Worm (Caenorhabditis elegans) whole organism, young adult: ENCODE results near the gene gst-9.
A peak's percentile ranks its signal among the peaks of the same experiment; 100 is the strongest.
"Not testable (repeated sequence)": the region's sequence is repeated elsewhere in the genome, so short reads cannot be mapped to it uniquely, and the experiment has no call there.

Experiments used
- B0019.2 ChIP-seq: fragments of 200-800 bp; sonication (Bioruptor generic); conservative IDR thresholded peaks from 2 replicates; pipeline ENCODE4 v1.3.6; 2022; ENCODE audit warnings: missing genetic modification reagents, missing genetic modification characterization, missing compliant biosample characterization
- B0261.1 ChIP-seq: sonication (generic microtip); optimal IDR thresholded peaks from 2 replicates; lab custom pipeline; 2016; ENCODE audit warnings: mild to moderate bottlenecking, missing genetic modification characterization, moderate library complexity, missing compliant biosample characterization
- B0336.3 ChIP-seq: fragments of 200-800 bp; sonication (Bioruptor generic); IDR thresholded peaks from 2 replicates; pipeline ENCODE4 v1.3.6; 2022; ENCODE audit warnings: missing genetic modification characterization, missing compliant biosample characterization
- F33H1.4 ChIP-seq: fragments of 200-800 bp; sonication (Bioruptor generic); IDR thresholded peaks from 2 replicates; pipeline ENCODE4 v1.3.6; 2022; ENCODE audit warnings: missing genetic modification reagents, missing genetic modification characterization, missing compliant biosample characterization
- F39B2.1 ChIP-seq: fragments of 200-800 bp; sonication (Bioruptor generic); IDR thresholded peaks from 2 replicates; pipeline ENCODE4 v1.3.6; 2022; ENCODE audit warnings: missing genetic modification reagents, missing genetic modification characterization, missing compliant biosample characterization
- F55B11.4 ChIP-seq: sonication (generic microtip); optimal IDR thresholded peaks from 2 replicates; lab custom pipeline; 2016; ENCODE audit warnings: missing compliant biosample characterization, missing genetic modification characterization, borderline replicate concordance; ENCODE audit not compliant: insufficient read depth
- F57A8.1 ChIP-seq: fragments of 200-800 bp; sonication (Bioruptor generic); optimal IDR thresholded peaks from 2 replicates; lab custom pipeline; 2018; ENCODE audit warnings: mild to moderate bottlenecking, missing genetic modification characterization, moderate library complexity, missing compliant biosample characterization
- K11D2.4 ChIP-seq: fragments of 200-800 bp; sonication (Bioruptor generic); IDR thresholded peaks from 2 replicates; pipeline ENCODE4 v1.3.6; 2022; ENCODE audit warnings: missing genetic modification reagents, missing genetic modification characterization, missing compliant biosample characterization
- K12H6.12 ChIP-seq: fragments of 200-800 bp; sonication (Bioruptor generic); optimal IDR thresholded peaks from 2 replicates; lab custom pipeline; 2018; ENCODE audit warnings: mild to moderate bottlenecking, missing genetic modification characterization, missing compliant biosample characterization
- T07F8.4 ChIP-seq: sonication (generic microtip); optimal IDR thresholded peaks from 2 replicates; lab custom pipeline; 2016; ENCODE audit warnings: mild to moderate bottlenecking, missing genetic modification characterization, moderate library complexity, missing compliant biosample characterization
- Y53G8AR.9 ChIP-seq: fragments of 200-800 bp; sonication (Bioruptor generic); conservative IDR thresholded peaks from 2 replicates; pipeline ENCODE4 v1.3.6; 2022; ENCODE audit warnings: missing genetic modification reagents, missing genetic modification characterization, missing compliant biosample characterization
- Y67H2A.10 ChIP-seq: fragments of 200-800 bp; sonication (Bioruptor generic); conservative IDR thresholded peaks from 2 replicates; pipeline ENCODE4 v1.3.6; 2022; ENCODE audit warnings: missing genetic modification reagents, missing genetic modification characterization, missing compliant biosample characterization
- aptf-2 ChIP-seq: fragments of 200-800 bp; sonication (Bioruptor generic); conservative IDR thresholded peaks from 2 replicates; pipeline ENCODE4 v1.3.6; 2022; ENCODE audit warnings: missing genetic modification reagents, missing genetic modification characterization, missing compliant biosample characterization
- athp-1 ChIP-seq: sonication (generic microtip); optimal IDR thresholded peaks from 2 replicates; lab custom pipeline; 2017; ENCODE audit warnings: mild to moderate bottlenecking, missing genetic modification characterization, missing compliant biosample characterization
- attf-3 ChIP-seq: fragments of 200-800 bp; sonication (Bioruptor generic); conservative IDR thresholded peaks from 2 replicates; pipeline ENCODE4 v1.3.6; 2022; ENCODE audit warnings: missing genetic modification reagents, missing genetic modification characterization, missing compliant biosample characterization
- bed-2 ChIP-seq: fragments of 200-800 bp; sonication (Bioruptor generic); IDR thresholded peaks from 2 replicates; pipeline ENCODE4 v1.3.6; 2022; ENCODE audit warnings: missing genetic modification reagents, missing genetic modification characterization, missing compliant biosample characterization
- ceh-79 ChIP-seq: sonication (generic microtip); optimal IDR thresholded peaks from 2 replicates; lab custom pipeline; 2017; ENCODE audit warnings: mild to moderate bottlenecking, missing genetic modification characterization, missing compliant biosample characterization
- egl-18 ChIP-seq: fragments of 200-800 bp; sonication (Bioruptor generic); IDR thresholded peaks from 2 replicates; pipeline ENCODE4 v1.3.6; 2022; ENCODE audit warnings: missing genetic modification reagents, missing genetic modification characterization, missing compliant biosample characterization
- ekl-4 ChIP-seq: fragments of 200-800 bp; sonication (Bioruptor generic); IDR thresholded peaks from 2 replicates; pipeline ENCODE4 v1.3.6; 2022; ENCODE audit warnings: missing genetic modification reagents, missing genetic modification characterization, missing compliant biosample characterization
- gei-17 ChIP-seq: fragments of 200-800 bp; sonication (Bioruptor generic); optimal IDR thresholded peaks from 2 replicates; lab custom pipeline; 2018; ENCODE audit warnings: mild to moderate bottlenecking, missing genetic modification characterization, missing compliant biosample characterization
- hmg-1.2 ChIP-seq: fragments of 200-800 bp; sonication (Bioruptor generic); IDR thresholded peaks from 2 replicates; pipeline ENCODE4 v1.3.6; 2022; ENCODE audit warnings: missing genetic modification reagents, missing genetic modification characterization, missing compliant biosample characterization
- hmg-20 ChIP-seq: fragments of 200-800 bp; sonication (Bioruptor generic); IDR thresholded peaks from 2 replicates; pipeline ENCODE4 v1.3.6; 2022; ENCODE audit warnings: missing genetic modification reagents, missing genetic modification characterization, missing compliant biosample characterization
- let-526 ChIP-seq: fragments of 200-800 bp; sonication (Bioruptor generic); IDR thresholded peaks from 2 replicates; pipeline ENCODE4 v1.3.6; 2022; ENCODE audit warnings: missing genetic modification reagents, missing genetic modification characterization, missing compliant biosample characterization
- lin-26 ChIP-seq: fragments of 200-800 bp; sonication (Bioruptor generic); IDR thresholded peaks from 2 replicates; pipeline ENCODE4 v1.3.6; 2022; ENCODE audit warnings: missing genetic modification reagents, missing genetic modification characterization, missing compliant biosample characterization
- lsl-1 ChIP-seq: fragments of 200-800 bp; sonication (Bioruptor generic); optimal IDR thresholded peaks from 2 replicates; lab custom pipeline; 2018; ENCODE audit warnings: mild to moderate bottlenecking, missing genetic modification characterization, moderate library complexity, missing compliant biosample characterization
- madf-3 ChIP-seq: fragments of 200-800 bp; sonication (Bioruptor generic); IDR thresholded peaks from 2 replicates; pipeline ENCODE4 v1.3.6; 2022; ENCODE audit warnings: missing genetic modification reagents, missing genetic modification characterization, missing compliant biosample characterization
- madf-8 ChIP-seq: fragments of 200-800 bp; sonication (Bioruptor generic); conservative IDR thresholded peaks from 2 replicates; pipeline ENCODE4 v1.3.6; 2022; ENCODE audit warnings: missing genetic modification reagents, missing genetic modification characterization, missing compliant biosample characterization
- mes-4 ChIP-seq: sonication (generic microtip); optimal IDR thresholded peaks from 2 replicates; lab custom pipeline; 2016; ENCODE audit warnings: missing genotype, missing genetic modification characterization, missing compliant biosample characterization
- mxl-1 ChIP-seq: sonication (generic microtip); optimal IDR thresholded peaks from 2 replicates; lab custom pipeline; 2016; ENCODE audit warnings: missing genetic modification characterization, missing compliant biosample characterization
- nfya-1 ChIP-seq: sonication (generic microtip); optimal IDR thresholded peaks from 2 replicates; lab custom pipeline; 2017; ENCODE audit warnings: antibody characterized with exemption, missing compliant biosample characterization, missing genetic modification characterization, borderline replicate concordance; ENCODE audit not compliant: insufficient read depth
- nhr-27 ChIP-seq: fragments of 200-800 bp; sonication (Bioruptor generic); optimal IDR thresholded peaks from 2 replicates; lab custom pipeline; 2018; ENCODE audit warnings: mild to moderate bottlenecking, missing genetic modification characterization, moderate library complexity, missing compliant biosample characterization
- nhr-80 ChIP-seq: sonication (generic microtip); optimal IDR thresholded peaks from 2 replicates; lab custom pipeline; 2016; ENCODE audit warnings: missing genetic modification characterization, missing compliant biosample characterization
- rpc-1 ChIP-seq, 2 experiments: fragments of 150-350 bp in 1 of 2; sonication (generic microtip) in 1 of 2; optimal IDR thresholded peaks; 2 replicates each; lab custom pipeline; 2014 to 2018; ENCODE audit warnings: missing biosample characterization in 1 of 2, missing genetic modification characterization in 1 of 2, missing genetic modification reagents in 1 of 2, missing genotype in 1 of 2
- sea-2 ChIP-seq: fragments of 200-800 bp; sonication (Bioruptor generic); IDR thresholded peaks from 2 replicates; pipeline ENCODE4 v1.3.6; 2022; ENCODE audit warnings: missing genetic modification characterization, missing compliant biosample characterization
- sptf-2 ChIP-seq: fragments of 200-800 bp; sonication (Bioruptor generic); optimal IDR thresholded peaks from 2 replicates; lab custom pipeline; 2018; ENCODE audit warnings: mild to moderate bottlenecking, missing genetic modification characterization, missing compliant biosample characterization
- unc-62 ChIP-seq: fragments of 150-350 bp; optimal IDR thresholded peaks from 2 replicates; lab custom pipeline; 2014; ENCODE audit warnings: missing biosample characterization, missing genetic modification reagents, missing genetic modification characterization
- ztf-26 ChIP-seq: sonication (generic microtip); optimal IDR thresholded peaks from 2 replicates; lab custom pipeline; 2017; ENCODE audit warnings: missing genetic modification characterization, missing compliant biosample characterization
- ztf-3 ChIP-seq: fragments of 200-800 bp; sonication (Bioruptor generic); optimal IDR thresholded peaks from 2 replicates; lab custom pipeline; 2018; ENCODE audit warnings: mild to moderate bottlenecking, missing genetic modification characterization, missing compliant biosample characterization

gst-9 gene

DNA sequence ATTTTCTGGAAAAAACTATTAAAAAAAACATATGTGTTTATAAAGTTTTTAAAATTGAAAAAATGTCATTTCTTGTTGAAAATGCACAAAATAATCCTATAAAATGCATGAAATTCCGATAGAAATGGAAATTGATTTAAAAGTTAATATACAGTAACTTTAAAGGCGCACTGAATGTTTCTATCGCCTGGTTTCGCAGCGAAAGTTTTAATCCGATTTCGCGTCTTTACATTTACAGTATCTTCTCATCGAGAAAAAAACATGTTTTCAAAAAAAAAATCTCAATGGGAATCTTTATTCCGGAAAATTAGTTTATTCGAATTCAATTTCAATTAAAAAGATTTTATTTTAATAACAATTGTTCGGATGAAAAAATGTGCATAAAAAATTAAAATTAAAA lies 22.8 kb downstream of the gst-9 start, which contains the start of gene R05F9.11 (continued):
- TF ChIP-seq ekl-4 (GFP tag; lab: Robert Waterston, UW): no peak
- no peak for TF ChIP-seq mxl-1 (tag; lab: Kevin White, UChicago)
- no peak for TF ChIP-seq mes-4 (tag; lab: Kevin White, UChicago)
- TF ChIP-seq T07F8.4 (tag; lab: Kevin White, UChicago): no peak
- TF ChIP-seq rpc-1 (optimal IDR thresholded peaks at IDR 0.05; lab: Kevin White, UChicago): no peak
- no peak for TF ChIP-seq rpc-1 (tag; optimal IDR thresholded peaks at IDR 0.05; lab: Kevin White, UChicago)
- TF ChIP-seq attf-3 (GFP tag; lab: Robert Waterston, UW): no peak
- TF ChIP-seq athp-1 (tag; lab: Kevin White, UChicago): no peak
- no peak for TF ChIP-seq F39B2.1 (GFP tag; lab: Robert Waterston, UW)
- TF ChIP-seq bed-2 (GFP tag; lab: Robert Waterston, UW): no peak
- no peak for TF ChIP-seq let-526 (GFP tag; lab: Robert Waterston, UW)
- TF ChIP-seq, all 124 proteins: peak for 16

DNA sequence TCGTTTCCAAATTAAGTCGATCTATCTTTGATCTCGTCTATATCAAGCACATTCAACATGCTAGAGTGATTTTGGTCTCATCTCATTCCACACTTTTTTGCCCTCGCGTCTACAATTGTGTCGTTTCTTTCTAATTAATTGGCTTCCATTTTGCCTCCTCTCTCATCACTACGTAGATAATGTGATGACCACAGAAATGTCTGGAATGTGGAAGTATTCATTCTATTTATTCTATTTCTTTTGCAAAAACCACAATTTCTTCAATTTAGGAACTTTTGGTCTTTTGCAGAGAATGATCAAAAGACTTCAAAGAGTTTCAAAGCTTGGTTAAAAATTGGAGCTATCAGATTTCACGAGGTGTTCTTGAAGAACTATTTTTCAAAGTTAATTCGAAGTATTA lies 24.2 kb downstream of the gst-9 start:
- TF ChIP-seq nhr-27: no peak
- no peak for TF ChIP-seq lin-26 (GFP tag; lab: Robert Waterston, UW)

DNA sequence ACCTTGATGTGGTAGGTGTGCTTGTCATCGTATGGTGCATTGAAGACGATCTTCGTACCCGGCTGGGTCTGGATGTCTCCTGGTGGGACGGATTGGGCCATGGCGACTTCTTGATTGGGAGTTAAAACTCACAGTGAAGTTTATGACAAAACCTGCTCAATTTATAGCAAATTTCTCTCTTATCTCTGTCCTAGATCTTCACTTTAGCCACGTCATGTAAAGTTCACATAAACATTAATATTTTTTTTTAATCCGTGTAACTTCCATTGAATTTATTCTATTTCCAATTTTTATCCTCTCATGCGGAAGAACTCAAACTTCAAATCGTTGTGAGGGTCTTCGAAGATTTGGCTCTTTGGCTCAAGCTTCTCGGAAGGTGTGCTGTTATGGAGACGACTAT lies 25.1 kb downstream of the gst-9 start, which contains the start of gene msp-31:
Gene msp-31 (minus strand): TSS at position 101 of the 400 bp plus-strand sequence.
- TF ChIP-seq nfya-1 (tag; lab: Kevin White, UChicago); mes-4 (tag; lab: Kevin White, UChicago); ztf-3 (GFP tag; lab: Kevin White, UChicago): not testable (repeated sequence)

DNA sequence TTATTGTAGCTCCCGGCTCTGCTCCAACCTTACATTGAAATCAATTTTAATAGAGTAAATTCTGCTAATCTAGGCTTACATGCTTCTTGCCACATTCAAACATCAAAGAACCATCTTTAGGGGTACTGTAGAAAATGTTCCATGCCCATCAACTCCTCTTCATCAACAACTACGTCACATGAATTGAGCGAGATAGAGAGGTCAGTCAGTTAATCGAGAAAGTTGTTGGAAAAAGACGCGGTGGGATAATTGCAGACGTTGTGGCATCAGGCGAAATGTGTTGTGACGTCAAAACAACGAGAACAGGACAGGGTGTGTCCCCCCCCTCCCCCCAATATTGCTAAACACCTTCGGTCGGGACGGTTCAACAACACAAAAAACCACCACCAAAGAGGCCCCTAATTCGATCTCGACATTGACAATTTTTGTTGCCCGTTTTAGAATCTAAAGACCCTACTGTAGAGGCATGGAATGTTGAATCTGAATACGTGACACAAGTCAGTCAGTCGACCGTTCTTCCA lies 27.2 kb downstream of the gst-9 start:
- no peak for TF ChIP-seq hmg-1.2 (GFP tag; lab: Robert Waterston, UW)
- TF ChIP-seq B0336.3: no peak
- TF ChIP-seq sea-2 (GFP tag; lab: Robert Waterston, UW): no peak
- TF ChIP-seq ztf-26: no peak
- no peak for TF ChIP-seq Y53G8AR.9 (GFP tag; lab: Robert Waterston, UW)
- TF ChIP-seq hmg-20 (GFP tag; lab: Robert Waterston, UW): no peak
- TF ChIP-seq aptf-2 (GFP tag; lab: Robert Waterston, UW): no peak
- TF ChIP-seq ceh-79 (tag; lab: Kevin White, UChicago): no peak
- TF ChIP-seq Y67H2A.10 (GFP tag; lab: Robert Waterston, UW): no peak
- TF ChIP-seq egl-18: no peak
- TF ChIP-seq madf-8 (GFP tag; lab: Robert Waterston, UW): no peak
- TF ChIP-seq B0261.1 (tag; lab: Kevin White, UChicago): no peak
- TF ChIP-seq unc-62 (GFP tag; lab: Kevin White, UChicago): no peak
- no peak for TF ChIP-seq K12H6.12 (tag; lab: Kevin White, UChicago)
- no peak for TF ChIP-seq F57A8.1 (GFP tag; lab: Kevin White, UChicago)
- TF ChIP-seq K11D2.4 (GFP tag; lab: Robert Waterston, UW): no peak
- TF ChIP-seq F33H1.4 (GFP tag; lab: Robert Waterston, UW): no peak

DNA sequence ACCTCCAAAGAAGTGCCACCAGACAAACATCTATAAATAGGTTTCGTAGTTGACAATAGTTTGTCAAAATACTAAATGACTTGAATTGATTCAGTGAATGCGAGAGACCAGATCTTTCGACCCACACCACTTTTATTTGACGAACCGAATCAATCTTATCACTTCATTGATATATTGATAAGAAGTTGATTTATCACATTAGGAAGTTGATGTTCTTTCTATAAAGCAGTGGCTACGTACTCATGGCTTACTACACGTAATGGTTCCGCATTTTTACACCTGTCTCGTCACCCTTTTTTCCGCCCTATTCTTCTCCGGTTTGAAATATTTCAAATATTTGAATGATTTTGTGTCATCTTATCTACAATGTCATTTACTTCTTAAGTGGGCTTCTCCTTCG lies 29.2 kb downstream of the gst-9 start:
- TF ChIP-seq madf-3: no peak
- TF ChIP-seq sptf-2: no peak
- TF ChIP-seq nhr-80 (tag; lab: Kevin White, UChicago): peak; percentile 12
- TF ChIP-seq gei-17 (GFP tag; lab: Kevin White, UChicago): no peak
- TF ChIP-seq lsl-1 (GFP tag; lab: Kevin White, UChicago): no peak
- TF ChIP-seq Y53G8AR.9 (GFP tag; lab: Robert Waterston, UW): 0 out of 2 replicates have a peak, but pooled peaks have one; percentile 12
- no peak for TF ChIP-seq B0019.2 (GFP tag; lab: Robert Waterston, UW)
- no peak for TF ChIP-seq B0336.3
- TF ChIP-seq F55B11.4: no peak
- TF ChIP-seq, all 124 proteins: peak for 2
